Worm (Caenorhabditis elegans): ENCODE results near the gene gpa-2.

ce11 chrV:8384809-8385208 is 14.0 kb downstream of the gpa-2 start:
- TF ChIP-seq flt-1 (GFP tag; IDR thresholded peaks at IDR 0.05) (no peak), ama-1 (optimal IDR thresholded peaks at IDR 0.05) (no peak), tbx-11 (GFP tag; IDR thresholded peaks at IDR 0.05) (no peak), hmg-4 (GFP tag; optimal IDR thresholded peaks at IDR 0.05) (no peak), B0310.2 (tag; optimal IDR thresholded peaks at IDR 0.05) (no peak), tra-4 (tag; optimal IDR thresholded peaks at IDR 0.05) (no peak), tbx-37 (GFP tag; conservative IDR thresholded peaks at IDR 0.05) (no peak), aly-1 (tag; optimal IDR thresholded peaks at IDR 0.05) (no peak), ets-7 (tag; optimal IDR thresholded peaks at IDR 0.05) (no peak), scrt-1 (GFP tag; IDR thresholded peaks at IDR 0.05) (no peak), pes-1 (GFP tag; IDR thresholded peaks at IDR 0.05) (no peak), hmbx-1 (tag; optimal IDR thresholded peaks at IDR 0.05) (no peak), sea-1 (GFP tag; conservative IDR thresholded peaks at IDR 0.05) (no peak), hnd-1 (tag; optimal IDR thresholded peaks at IDR 0.05) (no peak)

Measured in whole organism, early embryonic.